Worm (Caenorhabditis elegans): Measurements from ENCODE around the gene C01G5.3.

- TF ChIP-seq cog-1 (tag; optimal IDR thresholded peaks at IDR 0.05) (no peak), tab-1 (GFP tag; IDR thresholded peaks at IDR 0.05) (no peak), flt-1 (GFP tag; IDR thresholded peaks at IDR 0.05) (no peak), ztf-23 (GFP tag; IDR thresholded peaks at IDR 0.05) (no peak), ztf-29 (GFP tag; IDR thresholded peaks at IDR 0.05) (no peak), klf-2 (GFP tag; conservative IDR thresholded peaks at IDR 0.05) (no peak), med-1 (GFP tag; optimal IDR thresholded peaks at IDR 0.05; ENCODE audit: insufficient read depth) (no peak), ref-1 (GFP tag; conservative IDR thresholded peaks at IDR 0.05) (no peak)
Measured at ce11 chrIV:6547397-6547796, 11.4 kb downstream of the C01G5.3 start.
